Worm (Caenorhabditis elegans) whole organism, L4 larva: Measurements from ENCODE around the gene ftr-1.

Source experiments
- ZK546.5 ChIP-seq, 2 experiments: sonication (generic microtip); optimal IDR thresholded peaks; 2 replicates each; lab custom pipeline; 2017; ENCODE audit warnings: missing biosample characterization in 2 of 2, missing genetic modification characterization in 2 of 2
- aly-2 ChIP-seq: sonication (generic microtip); optimal IDR thresholded peaks from 2 replicates; lab custom pipeline; 2018; ENCODE audit warnings: missing biosample characterization, missing genetic modification characterization
- ama-1 ChIP-seq: fragments of 150-350 bp; optimal IDR thresholded peaks from 2 replicates; lab custom pipeline; 2014; ENCODE audit warnings: inconsistent platforms, mixed read lengths
- ceh-28 ChIP-seq: fragments of 150-350 bp; optimal IDR thresholded peaks from 2 replicates; lab custom pipeline; 2014; ENCODE audit warnings: missing biosample characterization, missing genetic modification reagents, missing genetic modification characterization
- daf-8 ChIP-seq: fragments of 200-800 bp; sonication (Bioruptor generic); IDR thresholded peaks from 2 replicates; pipeline ENCODE4 v1.3.6; 2022; ENCODE audit warnings: missing genetic modification characterization, missing compliant biosample characterization
- dpl-1 ChIP-seq: fragments of 150-350 bp; optimal IDR thresholded peaks from 2 replicates; lab custom pipeline; 2014; ENCODE audit warnings: missing biosample characterization, missing genetic modification reagents, missing genetic modification characterization
- egl-27 ChIP-seq: sonication (generic microtip); optimal IDR thresholded peaks from 3 replicates; lab custom pipeline; 2017; ENCODE audit warnings: missing biosample characterization, missing genetic modification reagents, missing genetic modification characterization
- lin-15B ChIP-seq: fragments of 150-350 bp; sonication (generic microtip); optimal IDR thresholded peaks from 3 replicates; lab custom pipeline; 2014; ENCODE audit warnings: missing biosample characterization, missing genetic modification characterization
- madf-5 ChIP-seq, 2 experiments: fragments of 200-800 bp; sonication (Bioruptor generic); IDR thresholded peaks; 2 replicates each; pipeline ENCODE4 v1.3.6; 2022; ENCODE audit warnings: missing compliant biosample characterization in 2 of 2, missing genetic modification characterization in 2 of 2
- mep-1 ChIP-seq: fragments of 150-350 bp; sonication (generic microtip); optimal IDR thresholded peaks from 3 replicates; lab custom pipeline; 2014; ENCODE audit warnings: missing biosample characterization, missing genetic modification characterization
- nhr-25 ChIP-seq: sonication (generic microtip); optimal IDR thresholded peaks from 2 replicates; lab custom pipeline; 2017; ENCODE audit warnings: missing genetic modification characterization, mild to moderate bottlenecking, missing compliant biosample characterization, antibody characterized with exemption, moderate library complexity, borderline replicate concordance; ENCODE audit not compliant: insufficient read depth
- nhr-28 ChIP-seq: fragments of 150-350 bp; optimal IDR thresholded peaks from 2 replicates; lab custom pipeline; 2014; ENCODE audit warnings: missing biosample characterization, missing genetic modification characterization
- unc-62 ChIP-seq, 3 experiments: fragments of 150-350 bp in 1 of 3; sonication (generic microtip); optimal IDR thresholded peaks in 2 of 3; peaks in 1 of 3; 1 replicate in 1 of 3; 2 replicates in 2 of 3; lab custom pipeline; 2014 to 2017; ENCODE audit warnings: missing biosample characterization in 3 of 3, missing genetic modification characterization in 3 of 3, missing genetic modification reagents in 3 of 3, missing genotype in 1 of 3
- ztf-7 ChIP-seq: fragments of 150-350 bp; optimal IDR thresholded peaks from 2 replicates; lab custom pipeline; 2014; ENCODE audit warnings: missing biosample characterization, missing genetic modification characterization

- TF ChIP-seq ztf-7 (tag; lab: Kevin White, UChicago) (no peak), nhr-28 (tag; lab: Kevin White, UChicago) (no peak), ZK546.5 (tag; optimal IDR thresholded peaks at IDR 0.05; lab: Kevin White, UChicago) (no peak), dpl-1 (no peak), mep-1 (tag; lab: Kevin White, UChicago) (no peak), madf-5 (GFP tag; IDR thresholded peaks at IDR 0.05; lab: Robert Waterston, UW) (no peak), unc-62 (GFP tag; optimal IDR thresholded peaks at IDR 0.05 in 1 of 2; lab: Kevin White, UChicago) (no peak), unc-62 (tag; optimal IDR thresholded peaks at IDR 0.05; lab: Kevin White, UChicago) (no peak), lin-15B (tag; lab: Kevin White, UChicago) (no peak), ceh-28 (tag; lab: Kevin White, UChicago) (no peak), aly-2 (no peak), ama-1 (no peak), nhr-25 (tag; lab: Kevin White, UChicago) (no peak), egl-27 (tag; lab: Kevin White, UChicago) (no peak), daf-8 (GFP tag; lab: Robert Waterston, UW) (no peak)
These were observed 18.4 kb downstream of the ftr-1 start, which contains the start of gene Y113G7B.11 for ce11 chrV:20215197-20215596.
